Worm (Caenorhabditis elegans): Measurements from ENCODE around the gene tsp-5.
"Not testable (repeated sequence)": the region's sequence is repeated elsewhere in the genome, so short reads cannot be mapped to it uniquely, and the experiment has no call there.

The tsp-5 gene

DNA sequence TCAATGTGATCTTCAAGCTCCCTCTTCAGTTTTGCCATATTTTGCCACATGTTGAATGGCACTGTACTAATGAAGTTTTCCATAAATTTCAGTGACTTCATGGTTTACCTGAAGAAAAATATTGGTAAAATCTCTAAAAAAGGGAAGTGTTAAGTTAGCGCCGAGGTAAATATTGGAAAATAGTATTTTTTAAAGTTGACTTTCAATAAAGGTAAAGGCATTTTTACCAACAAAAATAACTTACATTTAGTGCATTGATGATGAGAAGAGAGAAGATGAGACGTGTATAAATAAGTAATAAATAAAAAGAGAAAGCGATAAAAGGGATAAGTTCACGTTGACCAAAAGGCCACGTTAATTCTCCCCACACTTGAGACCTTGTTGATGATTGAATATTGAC, 13.4 kb downstream of the tsp-5 start, which contains the start of gene Y45F10B.8:
Gene Y45F10B.8, minus strand, starts transcription at position 101 of the 400 bp plus-strand sequence.
- not testable (repeated sequence) for TF ChIP-seq ceh-24 (tag; optimal IDR thresholded peaks at IDR 0.05); pqm-1 (tag; optimal IDR thresholded peaks at IDR 0.05); hlh-30 (tag; optimal IDR thresholded peaks at IDR 0.05; ENCODE audit: insufficient read depth)

DNA sequence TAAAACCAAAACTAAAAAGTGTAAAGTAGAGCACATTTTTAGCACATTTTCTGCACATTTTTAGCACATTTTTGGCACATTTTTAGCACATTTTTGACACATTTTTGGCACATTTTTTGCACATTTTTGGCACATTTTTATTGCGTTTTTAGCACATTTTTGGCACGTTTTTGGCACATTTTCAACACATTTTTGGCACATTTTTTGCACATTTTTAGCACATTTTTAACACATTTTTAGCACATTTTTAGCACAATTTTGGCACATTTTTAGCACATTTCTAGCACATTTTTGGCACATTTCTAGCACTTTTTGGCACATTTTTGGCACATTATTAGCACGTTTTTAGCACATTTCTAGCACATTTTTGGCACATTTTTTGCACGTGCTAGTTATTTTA, 15.9 kb downstream of the tsp-5 start:
- peak; percentile 16 for TF ChIP-seq nhr-11 (tag; optimal IDR thresholded peaks at IDR 0.05)
- no peak for TF ChIP-seq pha-2 (tag; optimal IDR thresholded peaks at IDR 0.05)
- no peak for TF ChIP-seq ceh-45 (GFP tag; IDR thresholded peaks at IDR 0.05)

- TF ChIP-seq K09A11.1 (tag; optimal IDR thresholded peaks at IDR 0.05; ENCODE audit: insufficient read depth): no peak
- no peak for TF ChIP-seq ztf-16 (tag; optimal IDR thresholded peaks at IDR 0.05)
- TF ChIP-seq Y22D7AL.16 (tag; optimal IDR thresholded peaks at IDR 0.05): no peak
- no peak for TF ChIP-seq ceh-18 (tag; optimal IDR thresholded peaks at IDR 0.05)
Observed at ce11 chrIV:13574733-13575132, 16.8 kb downstream of the tsp-5 start, which contains the start of gene srd-10. srd-10 (plus strand) TSS chrIV:13575033.

- TF ChIP-seq unc-42 (tag; optimal IDR thresholded peaks at IDR 0.05): peak; percentile 28
- TF ChIP-seq tbx-7 (tag; optimal IDR thresholded peaks at IDR 0.05): no peak
Observed at ce11 chrIV:13564284-13564683, 27.3 kb downstream of the tsp-5 start.

DNA sequence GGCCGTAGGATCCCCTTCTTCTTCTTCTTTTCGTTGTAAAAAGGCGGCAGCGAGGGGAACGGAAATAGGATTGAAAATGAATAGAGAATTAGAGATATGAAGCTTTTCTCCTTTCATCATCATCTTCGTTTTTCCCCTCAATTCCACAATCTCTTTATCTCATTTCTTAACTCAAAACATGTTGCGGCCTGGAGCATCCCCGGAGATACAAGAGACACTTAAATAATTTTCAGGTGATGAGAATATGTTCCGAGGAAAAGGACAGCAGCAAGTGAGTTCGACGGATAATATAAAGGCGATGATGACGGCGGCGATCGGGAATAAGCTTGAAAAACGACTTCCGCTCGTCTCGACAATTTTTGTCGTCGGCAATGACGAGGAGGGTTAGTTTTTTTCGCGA, 29.9 kb downstream of the tsp-5 start, which contains the start of the genes Y45F10B.13 and qui-1:
Gene Y45F10B.13, minus strand, starts transcription at position 101 of the 400 bp plus-strand sequence.
Gene qui-1, plus strand, starts transcription at position 233 of the 400 bp plus-strand sequence.
- TF ChIP-seq tbx-2 (tag; optimal IDR thresholded peaks at IDR 0.05): no peak
- TF ChIP-seq eyg-1 (tag; optimal IDR thresholded peaks at IDR 0.05): no peak
- TF ChIP-seq nhr-232 (tag; optimal IDR thresholded peaks at IDR 0.05): no peak
- TF ChIP-seq che-1 (tag; optimal IDR thresholded peaks at IDR 0.05): no peak
- TF ChIP-seq zip-5 (tag; optimal IDR thresholded peaks at IDR 0.05): no peak
- no peak for TF ChIP-seq pax-1 (tag; optimal IDR thresholded peaks at IDR 0.05)
- TF ChIP-seq nhr-11 (tag; optimal IDR thresholded peaks at IDR 0.05): no peak
- no peak for TF ChIP-seq ceh-45 (GFP tag; IDR thresholded peaks at IDR 0.05)
- TF ChIP-seq ceh-19 (GFP tag; optimal IDR thresholded peaks at IDR 0.05): no peak
- no peak for TF ChIP-seq C38D4.7 (GFP tag; optimal IDR thresholded peaks at IDR 0.05)
- TF ChIP-seq rnt-1 (tag; optimal IDR thresholded peaks at IDR 0.05): no peak
- TF ChIP-seq ceh-22 (tag; optimal IDR thresholded peaks at IDR 0.05): no peak
- TF ChIP-seq tbx-7 (tag; optimal IDR thresholded peaks at IDR 0.05): no peak
- TF ChIP-seq ceh-2 (tag; optimal IDR thresholded peaks at IDR 0.05): no peak
- no peak for TF ChIP-seq pat-9 (tag; optimal IDR thresholded peaks at IDR 0.05)
- no peak for TF ChIP-seq ztf-16 (tag; optimal IDR thresholded peaks at IDR 0.05)

ce11 chrIV:13559020-13559419, 32.5 kb downstream of the tsp-5 start:
- no peak for TF ChIP-seq tbx-7 (tag; optimal IDR thresholded peaks at IDR 0.05)
- no peak for TF ChIP-seq ceh-18 (tag; optimal IDR thresholded peaks at IDR 0.05)
- TF ChIP-seq fkh-10 (GFP tag; optimal IDR thresholded peaks at IDR 0.05): no peak

DNA sequence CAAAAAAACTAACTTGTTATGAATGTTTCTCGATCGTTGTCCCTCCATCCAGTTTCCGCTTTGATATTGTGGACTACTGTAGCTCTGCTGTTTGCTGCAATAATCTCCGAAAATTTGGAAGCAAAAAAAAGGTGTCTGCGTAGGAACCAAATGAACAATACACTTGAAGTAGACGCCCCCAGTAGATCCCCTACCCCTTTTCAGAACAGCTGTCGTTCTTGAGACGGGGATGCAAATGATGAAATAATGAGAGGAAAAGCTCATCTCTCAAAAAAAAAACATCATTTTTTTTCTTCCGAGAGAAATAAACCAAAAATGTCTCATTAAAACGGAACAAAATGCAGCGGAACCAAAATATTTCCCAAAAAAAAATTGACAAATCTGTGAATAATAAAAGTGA, 34.2 kb downstream of the tsp-5 start:
- TF ChIP-seq ama-1 (optimal IDR thresholded peaks at IDR 0.05) (no peak), syd-9 (tag; optimal IDR thresholded peaks at IDR 0.05) (no peak), unc-55 (GFP tag; optimal IDR thresholded peaks at IDR 0.05) (no peak), ceh-9 (tag; optimal IDR thresholded peaks at IDR 0.05) (no peak), pqm-1 (tag; optimal IDR thresholded peaks at IDR 0.05) (no peak), npax-4 (tag; optimal IDR thresholded peaks at IDR 0.05) (no peak), ets-4 (tag; optimal IDR thresholded peaks at IDR 0.05) (no peak), ttx-3 (tag; optimal IDR thresholded peaks at IDR 0.05) (no peak), sdc-2 (tag; optimal IDR thresholded peaks at IDR 0.05) (no peak), hlh-30 (tag; optimal IDR thresholded peaks at IDR 0.05; ENCODE audit: insufficient read depth) (no peak), K02D7.2 (tag; optimal IDR thresholded peaks at IDR 0.05) (no peak), sox-4 (tag; optimal IDR thresholded peaks at IDR 0.05) (no peak), tbx-2 (tag; optimal IDR thresholded peaks at IDR 0.05) (no peak), ceh-22 (tag; optimal IDR thresholded peaks at IDR 0.05) (no peak), eyg-1 (tag; optimal IDR thresholded peaks at IDR 0.05) (no peak), lin-11 (tag; optimal IDR thresholded peaks at IDR 0.05) (no peak), rnt-1 (tag; optimal IDR thresholded peaks at IDR 0.05) (no peak), fax-1 (tag; optimal IDR thresholded peaks at IDR 0.05) (no peak), Y22D7AL.16 (tag; optimal IDR thresholded peaks at IDR 0.05) (no peak), elt-2 (tag; optimal IDR thresholded peaks at IDR 0.05) (no peak)
